Worm (Caenorhabditis elegans) whole organism, late embryonic: ENCODE results near the gene K08F4.5.

Source experiments
- F13H6.1 ChIP-seq: sonication (generic microtip); optimal IDR thresholded peaks from 2 replicates; lab custom pipeline; 2016; ENCODE audit warnings: missing genetic modification characterization, missing compliant biosample characterization
- K09A11.1 ChIP-seq: sonication (generic microtip); optimal IDR thresholded peaks from 2 replicates; lab custom pipeline; 2017; ENCODE audit warnings: antibody characterized with exemption, mild to moderate bottlenecking, missing genetic modification characterization, missing compliant biosample characterization; ENCODE audit not compliant: insufficient read depth
- ahr-1 ChIP-seq: sonication (generic microtip); optimal IDR thresholded peaks from 2 replicates; lab custom pipeline; 2016; ENCODE audit warnings: missing genetic modification characterization, missing compliant biosample characterization
- ceh-19 ChIP-seq: fragments of 200-800 bp; sonication (Bioruptor generic); optimal IDR thresholded peaks from 2 replicates; lab custom pipeline; 2018; ENCODE audit warnings: mild to moderate bottlenecking, missing genetic modification characterization, missing compliant biosample characterization
- ceh-2 ChIP-seq: sonication (generic microtip); optimal IDR thresholded peaks from 2 replicates; lab custom pipeline; 2016; ENCODE audit warnings: missing genotype, missing genetic modification characterization, missing compliant biosample characterization
- ceh-22 ChIP-seq: sonication (generic microtip); optimal IDR thresholded peaks from 2 replicates; lab custom pipeline; 2017; ENCODE audit warnings: missing biosample characterization, missing genetic modification characterization
- ceh-31 ChIP-seq: sonication (generic microtip); optimal IDR thresholded peaks from 2 replicates; lab custom pipeline; 2016; ENCODE audit warnings: missing genetic modification characterization, missing compliant biosample characterization
- ceh-6 ChIP-seq: fragments of 200-800 bp; sonication (Bioruptor generic); optimal IDR thresholded peaks from 2 replicates; lab custom pipeline; 2018; ENCODE audit warnings: mild to moderate bottlenecking, missing genetic modification characterization, missing compliant biosample characterization
- ceh-9 ChIP-seq: sonication (generic microtip); optimal IDR thresholded peaks from 2 replicates; lab custom pipeline; 2016; ENCODE audit warnings: mild to moderate bottlenecking, missing genetic modification characterization, inconsistent platforms, missing compliant biosample characterization
- dve-1 ChIP-seq: sonication (generic microtip); optimal IDR thresholded peaks from 2 replicates; lab custom pipeline; 2017; ENCODE audit warnings: antibody characterized with exemption, mild to moderate bottlenecking, missing genetic modification characterization, missing compliant biosample characterization
- elt-2 ChIP-seq: sonication (generic microtip); optimal IDR thresholded peaks from 2 replicates; lab custom pipeline; 2016; ENCODE audit warnings: missing genetic modification reagents, missing genetic modification characterization, missing compliant biosample characterization
- elt-4 ChIP-seq: sonication (generic microtip); optimal IDR thresholded peaks from 2 replicates; lab custom pipeline; 2016; ENCODE audit warnings: missing genetic modification characterization, missing compliant biosample characterization
- eyg-1 ChIP-seq: sonication (generic microtip); optimal IDR thresholded peaks from 2 replicates; lab custom pipeline; 2016; ENCODE audit warnings: missing genotype, missing genetic modification characterization, missing compliant biosample characterization
- fax-1 ChIP-seq: sonication (generic microtip); optimal IDR thresholded peaks from 2 replicates; lab custom pipeline; 2016; ENCODE audit warnings: missing genotype, missing genetic modification characterization, missing compliant biosample characterization
- fkh-10 ChIP-seq: fragments of 150-350 bp; optimal IDR thresholded peaks from 2 replicates; lab custom pipeline; 2014; ENCODE audit warnings: missing biosample characterization, missing genetic modification reagents, missing genetic modification characterization
- fkh-6 ChIP-seq: sonication (generic microtip); optimal IDR thresholded peaks from 2 replicates; lab custom pipeline; 2016; ENCODE audit warnings: missing genetic modification characterization, missing compliant biosample characterization
- hlh-13 ChIP-seq: fragments of 200-800 bp; sonication (Bioruptor generic); optimal IDR thresholded peaks from 2 replicates; lab custom pipeline; 2018; ENCODE audit warnings: mild to moderate bottlenecking, missing genetic modification characterization, missing compliant biosample characterization
- hlh-15 ChIP-seq: sonication (generic microtip); optimal IDR thresholded peaks from 2 replicates; lab custom pipeline; 2016; ENCODE audit warnings: missing genetic modification characterization, missing compliant biosample characterization
- hlh-8 ChIP-seq: sonication (generic microtip); optimal IDR thresholded peaks from 2 replicates; lab custom pipeline; 2016; ENCODE audit warnings: missing genotype, missing genetic modification characterization, missing compliant biosample characterization
- lin-11 ChIP-seq: fragments of 200-800 bp; sonication (Bioruptor generic); optimal IDR thresholded peaks from 2 replicates; lab custom pipeline; 2018; ENCODE audit warnings: mild to moderate bottlenecking, missing genetic modification characterization, missing compliant biosample characterization
- madf-2 ChIP-seq: sonication (generic microtip); optimal IDR thresholded peaks from 2 replicates; lab custom pipeline; 2017; ENCODE audit warnings: missing genetic modification characterization, missing compliant biosample characterization
- mec-3 ChIP-seq: sonication (generic microtip); optimal IDR thresholded peaks from 2 replicates; lab custom pipeline; 2016; ENCODE audit warnings: borderline replicate concordance, missing genetic modification characterization, missing compliant biosample characterization
- nfya-1 ChIP-seq: sonication (generic microtip); optimal IDR thresholded peaks from 2 replicates; lab custom pipeline; 2017; ENCODE audit warnings: missing genetic modification characterization, mild to moderate bottlenecking, missing compliant biosample characterization, antibody characterized with exemption, moderate library complexity
- odd-2 ChIP-seq: sonication (generic microtip); optimal IDR thresholded peaks from 2 replicates; lab custom pipeline; 2017; ENCODE audit warnings: antibody characterized with exemption, mild to moderate bottlenecking, missing genetic modification characterization, missing compliant biosample characterization
- pag-3 ChIP-seq: sonication (generic microtip); optimal IDR thresholded peaks from 2 replicates; lab custom pipeline; 2016; ENCODE audit warnings: missing compliant biosample characterization, missing genetic modification characterization, borderline replicate concordance
- pat-9 ChIP-seq: fragments of 200-800 bp; sonication (Bioruptor generic); optimal IDR thresholded peaks from 2 replicates; lab custom pipeline; 2018; ENCODE audit warnings: mild to moderate bottlenecking, missing genetic modification characterization, moderate library complexity, missing compliant biosample characterization
- pax-1 ChIP-seq: fragments of 150-350 bp; optimal IDR thresholded peaks from 2 replicates; lab custom pipeline; 2014; ENCODE audit warnings: missing biosample characterization, missing genetic modification characterization
- pha-2 ChIP-seq: sonication (generic microtip); optimal IDR thresholded peaks from 2 replicates; lab custom pipeline; 2017; ENCODE audit warnings: mild to moderate bottlenecking, missing genetic modification characterization, missing compliant biosample characterization
- pha-4 ChIP-seq: fragments of 150-350 bp; optimal IDR thresholded peaks from 2 replicates; lab custom pipeline; 2018; ENCODE audit warnings: missing biosample characterization, missing genetic modification reagents, missing genetic modification characterization
- ref-2 ChIP-seq: sonication (generic microtip); optimal IDR thresholded peaks from 2 replicates; lab custom pipeline; 2016; ENCODE audit warnings: missing genetic modification characterization, missing compliant biosample characterization
- sdc-2 ChIP-seq: sonication (generic microtip); optimal IDR thresholded peaks from 2 replicates; lab custom pipeline; 2016; ENCODE audit warnings: missing genotype, missing genetic modification characterization, missing compliant biosample characterization
- sox-2 ChIP-seq: fragments of 200-800 bp; sonication (Bioruptor generic); IDR thresholded peaks from 2 replicates; pipeline ENCODE4 v1.3.6; 2022; ENCODE audit warnings: missing genetic modification reagents, missing genetic modification characterization, missing compliant biosample characterization
- tbx-2 ChIP-seq: sonication (generic microtip); optimal IDR thresholded peaks from 2 replicates; lab custom pipeline; 2016; ENCODE audit warnings: missing genetic modification characterization, missing compliant biosample characterization
- tbx-7 ChIP-seq: sonication (generic microtip); optimal IDR thresholded peaks from 2 replicates; lab custom pipeline; 2016; ENCODE audit warnings: missing genotype, missing genetic modification characterization, missing compliant biosample characterization
- ttx-3 ChIP-seq: sonication (generic microtip); optimal IDR thresholded peaks from 2 replicates; lab custom pipeline; 2016; ENCODE audit warnings: missing genetic modification reagents, missing genetic modification characterization, missing compliant biosample characterization
- unc-42 ChIP-seq: sonication (generic microtip); optimal IDR thresholded peaks from 2 replicates; lab custom pipeline; 2016; ENCODE audit warnings: missing genotype, missing genetic modification characterization, missing compliant biosample characterization
- unc-55 ChIP-seq: sonication (generic microtip); optimal IDR thresholded peaks from 2 replicates; lab custom pipeline; 2017; ENCODE audit warnings: missing biosample characterization, missing genetic modification reagents, missing genetic modification characterization
- unc-86 ChIP-seq: sonication (generic microtip); optimal IDR thresholded peaks from 2 replicates; lab custom pipeline; 2016; ENCODE audit warnings: missing genetic modification characterization, missing compliant biosample characterization
- ztf-16 ChIP-seq: sonication (generic microtip); optimal IDR thresholded peaks from 2 replicates; lab custom pipeline; 2017; ENCODE audit warnings: missing genetic modification characterization, missing compliant biosample characterization

The K08F4.5 gene

ce11 chrIV:10128906-10129386 lies 6.8 kb downstream of the K08F4.5 start, which contains the start of the genes gtbp-1 and K08F4.3:
TSS of gene gtbp-1 (minus strand) at chrIV:10128956.
TSS of gene K08F4.3 (plus strand) at chrIV:10129257.
- TF ChIP-seq hlh-8 (tag; lab: Kevin White, UChicago): no peak
- TF ChIP-seq K09A11.1 (tag; lab: Kevin White, UChicago): no peak
- TF ChIP-seq nfya-1 (tag; lab: Kevin White, UChicago): peak; percentile 57
- peak; percentile 17 for TF ChIP-seq elt-2 (tag; lab: Kevin White, UChicago)
- TF ChIP-seq tbx-2: peak; percentile 15
- no peak for TF ChIP-seq sox-2 (GFP tag; lab: Robert Waterston, UW)
- TF ChIP-seq ceh-19 (GFP tag; lab: Kevin White, UChicago): no peak
- TF ChIP-seq dve-1: peak; percentile 35
- peak; percentile 63 for TF ChIP-seq ceh-31 (tag; lab: Kevin White, UChicago)
- peak; percentile 39 for TF ChIP-seq ref-2 (tag; lab: Kevin White, UChicago)
- TF ChIP-seq pax-1 (tag; lab: Kevin White, UChicago): no peak
- TF ChIP-seq ceh-2 (tag; lab: Kevin White, UChicago): no peak

- TF ChIP-seq hlh-8 (tag; lab: Kevin White, UChicago) (no peak), pha-4 (tag; lab: Kevin White, UChicago) (no peak), tbx-7 (tag; lab: Kevin White, UChicago) (no peak), mec-3 (no peak), ceh-6 (GFP tag; lab: Kevin White, UChicago) (no peak), pat-9 (tag; lab: Kevin White, UChicago) (no peak), pag-3 (no peak), fkh-10 (GFP tag; lab: Kevin White, UChicago) (no peak), fkh-6 (no peak)
Observed at ce11 chrIV:10128446-10128845, 7.3 kb downstream of the K08F4.5 start.

- TF ChIP-seq ceh-2 (tag; lab: Kevin White, UChicago): no peak
- no peak for TF ChIP-seq pax-1 (tag; lab: Kevin White, UChicago)
- no peak for TF ChIP-seq hlh-13 (GFP tag; lab: Kevin White, UChicago)
- TF ChIP-seq ceh-9 (tag; lab: Kevin White, UChicago): no peak
- TF ChIP-seq sdc-2 (tag; lab: Kevin White, UChicago): no peak
- TF ChIP-seq madf-2 (tag; lab: Kevin White, UChicago): no peak
- no peak for TF ChIP-seq pha-2 (tag; lab: Kevin White, UChicago)
- TF ChIP-seq ahr-1 (tag; lab: Kevin White, UChicago): no peak
- no peak for TF ChIP-seq ceh-22 (tag; lab: Kevin White, UChicago)
- TF ChIP-seq odd-2 (tag; lab: Kevin White, UChicago): no peak
- no peak for TF ChIP-seq ttx-3 (tag; lab: Kevin White, UChicago)
- TF ChIP-seq ztf-16 (tag; lab: Kevin White, UChicago): no peak
- no peak for TF ChIP-seq elt-4
Observed at ce11 chrIV:10126544-10126943, 9.2 kb downstream of the K08F4.5 start, which contains the start of gene ctf-18. TSS of gene ctf-18 (minus strand) at chrIV:10126644.

- TF ChIP-seq ceh-2 (tag; lab: Kevin White, UChicago): no peak
- TF ChIP-seq unc-55 (GFP tag; lab: Kevin White, UChicago): no peak
- no peak for TF ChIP-seq unc-86 (tag; lab: Kevin White, UChicago)
- no peak for TF ChIP-seq unc-42 (tag; lab: Kevin White, UChicago)
- TF ChIP-seq lin-11 (tag; lab: Kevin White, UChicago): no peak
- no peak for TF ChIP-seq F13H6.1 (tag; lab: Kevin White, UChicago)
- no peak for TF ChIP-seq eyg-1 (tag; lab: Kevin White, UChicago)
- TF ChIP-seq fax-1: no peak
- TF ChIP-seq pat-9 (tag; lab: Kevin White, UChicago): no peak
- TF ChIP-seq hlh-15 (tag; lab: Kevin White, UChicago): no peak
Observed at ce11 chrIV:10122205-10122604, 13.5 kb downstream of the K08F4.5 start, which contains the start of gene irld-21. TSS of gene irld-21 (minus strand) at chrIV:10122305.
